Fruit fly (Drosophila melanogaster): ENCODE results near the gene CG6813.

Gene CG6813

dm6 chr3R:11628416-11629041 lies 2.1 kb upstream of the CG6813 start, which contains the start of gene CG14712:
TSS of gene CG14712 (plus strand) at chr3R:11628759.
- TF ChIP-seq ttk (optimal IDR thresholded peaks at IDR 0.05) (no peak), Sin3A (optimal IDR thresholded peaks at IDR 0.05) (no peak), h (optimal IDR thresholded peaks at IDR 0.05) (no peak), insv (optimal IDR thresholded peaks at IDR 0.05) (no peak), psq (optimal IDR thresholded peaks at IDR 0.05) (no peak), Myc (optimal IDR thresholded peaks at IDR 0.05) (no peak)

dm6 chr3R:11625544-11625943 lies 894 bp downstream of the CG6813 start, which contains the start of gene Zaf1:
TSS of gene Zaf1 (minus strand) at chr3R:11625644.
- TF ChIP-seq psq (optimal IDR thresholded peaks at IDR 0.05) (no peak), ttk (optimal IDR thresholded peaks at IDR 0.05) (no peak), insv (optimal IDR thresholded peaks at IDR 0.05) (no peak), h (optimal IDR thresholded peaks at IDR 0.05) (no peak), Myc (optimal IDR thresholded peaks at IDR 0.05) (no peak), Sin3A (optimal IDR thresholded peaks at IDR 0.05) (no peak)

- TF ChIP-seq psq (optimal IDR thresholded peaks at IDR 0.05) (no peak), ttk (optimal IDR thresholded peaks at IDR 0.05) (no peak), Sin3A (optimal IDR thresholded peaks at IDR 0.05) (no peak), h (optimal IDR thresholded peaks at IDR 0.05) (no peak), Myc (optimal IDR thresholded peaks at IDR 0.05) (no peak), insv (optimal IDR thresholded peaks at IDR 0.05) (no peak)
Measured at dm6 chr3R:11623025-11623424, 3.4 kb downstream of the CG6813 start, which contains the start of gene CG14711. TSS of gene CG14711 (plus strand) at chr3R:11623339.

- TF ChIP-seq Myc (optimal IDR thresholded peaks at IDR 0.05) (no peak), Sin3A (optimal IDR thresholded peaks at IDR 0.05) (no peak)
Measured at dm6 chr3R:11619709-11620409, 6.6 kb downstream of the CG6813 start, which contains the start of the genes Jupiter and CG14710. TSS of gene Jupiter (minus strand) at chr3R:11619906. TSS of gene CG14710 (plus strand) at chr3R:11620090.

- no peak for TF ChIP-seq h (optimal IDR thresholded peaks at IDR 0.05)
- no peak for TF ChIP-seq ttk (optimal IDR thresholded peaks at IDR 0.05)
- no peak for TF ChIP-seq Sin3A (optimal IDR thresholded peaks at IDR 0.05)
- no peak for TF ChIP-seq insv (optimal IDR thresholded peaks at IDR 0.05)
- TF ChIP-seq psq (optimal IDR thresholded peaks at IDR 0.05): no peak
- no peak for TF ChIP-seq Myc (optimal IDR thresholded peaks at IDR 0.05)
Measured at dm6 chr3R:11618879-11619278, 7.6 kb downstream of the CG6813 start.

- no peak for TF ChIP-seq Myc (optimal IDR thresholded peaks at IDR 0.05)
- TF ChIP-seq psq (optimal IDR thresholded peaks at IDR 0.05): no peak
- no peak for TF ChIP-seq h (optimal IDR thresholded peaks at IDR 0.05)
Measured at dm6 chr3R:11617849-11618248, 8.6 kb downstream of the CG6813 start.

dm6 chr3R:11617363-11617762 lies 9.1 kb downstream of the CG6813 start:
- TF ChIP-seq h (optimal IDR thresholded peaks at IDR 0.05) (no peak), Myc (optimal IDR thresholded peaks at IDR 0.05) (no peak), psq (optimal IDR thresholded peaks at IDR 0.05) (no peak), Sin3A (optimal IDR thresholded peaks at IDR 0.05) (no peak), ttk (optimal IDR thresholded peaks at IDR 0.05) (no peak), insv (optimal IDR thresholded peaks at IDR 0.05) (no peak)

- TF ChIP-seq ttk (optimal IDR thresholded peaks at IDR 0.05) (no peak), Sin3A (optimal IDR thresholded peaks at IDR 0.05) (no peak), psq (optimal IDR thresholded peaks at IDR 0.05) (no peak), h (optimal IDR thresholded peaks at IDR 0.05) (no peak), insv (optimal IDR thresholded peaks at IDR 0.05) (no peak), Myc (optimal IDR thresholded peaks at IDR 0.05) (no peak)
Measured at dm6 chr3R:11616219-11616618, 10.2 kb downstream of the CG6813 start.

dm6 chr3R:11615415-11616104 lies 10.9 kb downstream of the CG6813 start:
- TF ChIP-seq Sin3A (optimal IDR thresholded peaks at IDR 0.05) (no peak), Myc (optimal IDR thresholded peaks at IDR 0.05) (no peak), psq (optimal IDR thresholded peaks at IDR 0.05) (no peak), ttk (optimal IDR thresholded peaks at IDR 0.05) (no peak), h (optimal IDR thresholded peaks at IDR 0.05) (no peak), insv (optimal IDR thresholded peaks at IDR 0.05) (no peak)

- TF ChIP-seq h (optimal IDR thresholded peaks at IDR 0.05): no peak
- TF ChIP-seq ttk (optimal IDR thresholded peaks at IDR 0.05): no peak
- TF ChIP-seq psq (optimal IDR thresholded peaks at IDR 0.05): no peak
- TF ChIP-seq Myc (optimal IDR thresholded peaks at IDR 0.05): no peak
- no peak for TF ChIP-seq Sin3A (optimal IDR thresholded peaks at IDR 0.05)
- TF ChIP-seq insv (optimal IDR thresholded peaks at IDR 0.05): no peak
Measured at dm6 chr3R:11614507-11614906, 11.9 kb downstream of the CG6813 start.

- TF ChIP-seq Myc (optimal IDR thresholded peaks at IDR 0.05): no peak
Measured at dm6 chr3R:11614107-11614506, 12.3 kb downstream of the CG6813 start.

dm6 chr3R:11613252-11614036 lies 13.0 kb downstream of the CG6813 start:
- TF ChIP-seq ttk (optimal IDR thresholded peaks at IDR 0.05) (no peak), Sin3A (optimal IDR thresholded peaks at IDR 0.05) (no peak), h (optimal IDR thresholded peaks at IDR 0.05) (no peak), Myc (optimal IDR thresholded peaks at IDR 0.05) (no peak), insv (optimal IDR thresholded peaks at IDR 0.05) (no peak), psq (optimal IDR thresholded peaks at IDR 0.05) (no peak)
